Fruit fly (Drosophila melanogaster) whole organism, embryonic: ENCODE results near the gene Gmppb.
A peak's percentile ranks its signal among the peaks of the same experiment; 100 is the strongest.

Experiments used
- Asciz ChIP-seq: fragments of 200-800 bp; sonication (Bioruptor generic); optimal IDR thresholded peaks from 2 replicates; lab custom pipeline; 2017; ENCODE audit warnings: missing biosample characterization, mild to moderate bottlenecking, missing genetic modification characterization, missing genetic modification reagents
- CG10321 ChIP-seq: fragments of 200-800 bp; sonication (Bioruptor generic); IDR thresholded peaks from 2 replicates; pipeline ENCODE4 v1.3.6; 2022; ENCODE audit warnings: missing biosample characterization, missing genetic modification characterization
- CG11093 ChIP-seq: fragments of 200-800 bp; sonication (Bioruptor generic); IDR thresholded peaks from 3 replicates; pipeline ENCODE4 v1.3.6; 2022; ENCODE audit warnings: missing biosample characterization, missing genetic modification characterization
- CG13894 ChIP-seq: fragments of 200-800 bp; sonication (Bioruptor generic); optimal IDR thresholded peaks from 3 replicates; lab custom pipeline; 2018; ENCODE audit warnings: missing biosample characterization, mild to moderate bottlenecking, missing genetic modification characterization, moderate library complexity
- CG15269 ChIP-seq: fragments of 200-800 bp; sonication (Bioruptor generic); optimal IDR thresholded peaks from 2 replicates; lab custom pipeline; 2018; ENCODE audit warnings: missing biosample characterization, mild to moderate bottlenecking, missing genetic modification characterization, moderate library complexity
- CG15514 ChIP-seq: fragments of 200-800 bp; sonication (Bioruptor generic); optimal IDR thresholded peaks from 3 replicates; lab custom pipeline; 2017; ENCODE audit warnings: missing biosample characterization, missing genetic modification characterization, mild to moderate bottlenecking, moderate library complexity, missing genetic modification reagents
- CG16813 ChIP-seq: fragments of 200-800 bp; sonication (Bioruptor generic); IDR thresholded peaks from 3 replicates; pipeline ENCODE4 v1.3.6; 2022; ENCODE audit warnings: missing biosample characterization, missing genetic modification characterization; ENCODE audit not compliant: partially characterized antibody
- CG17385 ChIP-seq: fragments of 200-800 bp; sonication (Bioruptor generic); optimal IDR thresholded peaks from 3 replicates; lab custom pipeline; 2018; ENCODE audit warnings: missing biosample characterization, mild to moderate bottlenecking, missing genetic modification characterization
- CG17612 ChIP-seq: fragments of 200-800 bp; sonication (Bioruptor generic); IDR thresholded peaks from 2 replicates; pipeline ENCODE4 v1.3.6; 2022; ENCODE audit warnings: missing biosample characterization, missing genetic modification characterization
- CG2129 ChIP-seq: fragments of 200-800 bp; sonication (Bioruptor generic); IDR thresholded peaks from 2 replicates; pipeline ENCODE4 v1.3.6; 2022; ENCODE audit warnings: missing biosample characterization, missing genetic modification characterization; ENCODE audit not compliant: partially characterized antibody
- CG34422 ChIP-seq: fragments of 200-800 bp; sonication (Bioruptor generic); IDR thresholded peaks from 3 replicates; pipeline ENCODE4 v1.3.6; 2022; ENCODE audit warnings: missing biosample characterization, missing genetic modification characterization
- CG6689 ChIP-seq: fragments of 200-800 bp; sonication (Bioruptor generic); IDR thresholded peaks from 2 replicates; pipeline ENCODE4 v1.3.6; 2022; ENCODE audit warnings: missing biosample characterization, missing genetic modification characterization
- CG7357 ChIP-seq: fragments of 200-800 bp; sonication (Bioruptor generic); IDR thresholded peaks from 3 replicates; pipeline ENCODE4 v1.3.6; 2022; ENCODE audit warnings: missing biosample characterization, missing genetic modification characterization
- CG9797 ChIP-seq: fragments of 200-800 bp; sonication (Bioruptor generic); optimal IDR thresholded peaks from 3 replicates; lab custom pipeline; 2018; ENCODE audit warnings: missing biosample characterization, mild to moderate bottlenecking, missing genetic modification characterization
- E2f2 ChIP-seq: fragments of 200-800 bp; sonication (Bioruptor generic); IDR thresholded peaks from 2 replicates; pipeline ENCODE4 v1.3.6; 2022; ENCODE audit warnings: missing biosample characterization, missing genetic modification characterization
- Eip74EF ChIP-seq, 2 experiments: fragments of 200-800 bp in 1 of 2; fragments of >200 bp in 1 of 2; sonication (Bioruptor generic) in 1 of 2; optimal IDR thresholded peaks; 2 replicates each; lab custom pipeline; 2017 to 2019; ENCODE audit warnings: missing biosample characterization in 2 of 2, missing genetic modification characterization in 2 of 2, mild to moderate bottlenecking in 1 of 2, moderate library complexity in 1 of 2
- HHEX ChIP-seq: fragments of 200-800 bp; sonication (Bioruptor generic); optimal IDR thresholded peaks from 3 replicates; lab custom pipeline; 2017; ENCODE audit warnings: missing biosample characterization, mild to moderate bottlenecking, missing genetic modification characterization, missing genetic modification reagents
- Kr ChIP-seq: fragments of 200-800 bp; sonication (Bioruptor generic); optimal IDR thresholded peaks from 2 replicates; lab custom pipeline; 2017; ENCODE audit warnings: missing biosample characterization, mild to moderate bottlenecking, missing genetic modification characterization
- Lhr ChIP-seq: fragments of 200-800 bp; sonication (Bioruptor generic); optimal IDR thresholded peaks from 3 replicates; lab custom pipeline; 2017; ENCODE audit warnings: mild to moderate bottlenecking, missing biosample characterization, missing genetic modification reagents, missing genetic modification characterization
- Mrtf ChIP-seq: fragments of 200-800 bp; sonication (Bioruptor generic); IDR thresholded peaks from 3 replicates; pipeline ENCODE4 v1.3.6; 2022; ENCODE audit warnings: missing biosample characterization, missing genetic modification characterization
- Neu2 ChIP-seq: fragments of 200-800 bp; sonication (Bioruptor generic); optimal IDR thresholded peaks from 3 replicates; lab custom pipeline; 2016; ENCODE audit warnings: missing biosample characterization, missing genetic modification characterization, borderline replicate concordance
- NfI ChIP-seq: fragments of 200-800 bp; sonication (Bioruptor generic); optimal IDR thresholded peaks from 3 replicates; lab custom pipeline; 2018; ENCODE audit warnings: missing biosample characterization, mild to moderate bottlenecking, missing genetic modification characterization, moderate library complexity
- Optix ChIP-seq: fragments of 200-800 bp; sonication (Bioruptor generic); IDR thresholded peaks from 3 replicates; pipeline ENCODE4 v1.3.6; 2022; ENCODE audit warnings: missing biosample characterization, missing genetic modification characterization
- Pdp1 ChIP-seq, 2 experiments: fragments of 200-800 bp; sonication (Bioruptor generic); optimal IDR thresholded peaks; 3 replicates each; lab custom pipeline; 2016; ENCODE audit warnings: missing biosample characterization in 2 of 2, missing genetic modification characterization in 2 of 2, mild to moderate bottlenecking in 1 of 2, moderate library complexity in 1 of 2
- Rx ChIP-seq: fragments of 200-800 bp; sonication (Bioruptor generic); IDR thresholded peaks from 2 replicates; pipeline ENCODE4 v1.3.6; 2022; ENCODE audit warnings: missing biosample characterization, missing genetic modification characterization
- Sox100B ChIP-seq: fragments of 200-800 bp; sonication (Bioruptor generic); optimal IDR thresholded peaks from 3 replicates; lab custom pipeline; 2018; ENCODE audit warnings: missing biosample characterization, mild to moderate bottlenecking, missing genetic modification characterization
- bcd ChIP-seq: fragments of 200-800 bp; sonication (Bioruptor generic); optimal IDR thresholded peaks from 2 replicates; lab custom pipeline; 2017; ENCODE audit warnings: missing biosample characterization, mild to moderate bottlenecking, missing genetic modification characterization
- cad ChIP-seq: fragments of >200 bp; optimal IDR thresholded peaks from 2 replicates; lab custom pipeline; 2017; ENCODE audit warnings: missing biosample characterization, missing genetic modification characterization
- caup ChIP-seq: fragments of 200-800 bp; sonication (Bioruptor generic); optimal IDR thresholded peaks from 3 replicates; lab custom pipeline; 2017; ENCODE audit warnings: missing biosample characterization, mild to moderate bottlenecking, missing genetic modification characterization, moderate library complexity; ENCODE audit not compliant: severe bottlenecking
- chif ChIP-seq, 2 experiments: fragments of 200-800 bp; sonication (Bioruptor generic); optimal IDR thresholded peaks; 3 replicates each; lab custom pipeline; 2016; ENCODE audit warnings: missing biosample characterization in 2 of 2, missing genetic modification characterization in 2 of 2
- dmrt11E ChIP-seq: fragments of 200-800 bp; sonication (Bioruptor generic); optimal IDR thresholded peaks from 3 replicates; lab custom pipeline; 2018; ENCODE audit warnings: missing biosample characterization, mild to moderate bottlenecking, missing genetic modification characterization, moderate library complexity
- dpn ChIP-seq, 2 experiments: fragments of 200-800 bp; sonication (Bioruptor generic); optimal IDR thresholded peaks; 3 replicates each; lab custom pipeline; 2016; ENCODE audit warnings: missing biosample characterization in 2 of 2, missing genetic modification characterization in 2 of 2
- dysf ChIP-seq: fragments of 200-800 bp; sonication (Bioruptor generic); IDR thresholded peaks from 3 replicates; pipeline ENCODE4 v1.3.6; 2022; ENCODE audit warnings: missing biosample characterization, missing genetic modification characterization
- fd3F ChIP-seq: fragments of 200-800 bp; sonication (Bioruptor generic); optimal IDR thresholded peaks from 2 replicates; lab custom pipeline; 2018; ENCODE audit warnings: missing biosample characterization, mild to moderate bottlenecking, missing genetic modification characterization, moderate library complexity
- fd64A ChIP-seq: fragments of 200-800 bp; sonication (Bioruptor generic); optimal IDR thresholded peaks from 3 replicates; lab custom pipeline; 2018; ENCODE audit warnings: missing biosample characterization, mild to moderate bottlenecking, missing genetic modification characterization
- ftz-f1 ChIP-seq: fragments of 200-800 bp; sonication (Bioruptor generic); optimal IDR thresholded peaks from 2 replicates; lab custom pipeline; 2016; ENCODE audit warnings: missing biosample characterization, missing genetic modification characterization
- hbn ChIP-seq: fragments of 200-800 bp; sonication (Bioruptor generic); IDR thresholded peaks from 2 replicates; pipeline ENCODE4 v1.3.6; 2022; ENCODE audit warnings: missing biosample characterization, missing genetic modification characterization; ENCODE audit not compliant: partially characterized antibody
- ken ChIP-seq: fragments of 200-800 bp; sonication (Bioruptor generic); IDR thresholded peaks from 3 replicates; pipeline ENCODE4 v1.3.6; 2022; ENCODE audit warnings: missing biosample characterization, missing genetic modification characterization
- mam ChIP-seq: fragments of 200-800 bp; sonication (Bioruptor generic); optimal IDR thresholded peaks from 3 replicates; lab custom pipeline; 2016; ENCODE audit warnings: missing biosample characterization, missing genetic modification characterization
- odd ChIP-seq: fragments of 200-800 bp; sonication (Bioruptor generic); optimal IDR thresholded peaks from 2 replicates; lab custom pipeline; 2017; ENCODE audit warnings: missing biosample characterization, mild to moderate bottlenecking, missing genetic modification characterization
- otp ChIP-seq: fragments of 200-800 bp; sonication (Bioruptor generic); IDR thresholded peaks from 3 replicates; pipeline ENCODE4, ENCODE4 v1.3.6; 2022; ENCODE audit warnings: missing biosample characterization, missing genetic modification characterization
- pita ChIP-seq: fragments of 200-800 bp; sonication (Bioruptor generic); optimal IDR thresholded peaks from 2 replicates; lab custom pipeline; 2017; ENCODE audit warnings: missing biosample characterization, mild to moderate bottlenecking, missing genetic modification characterization
- psq ChIP-seq: fragments of 200-800 bp; sonication (Bioruptor generic); optimal IDR thresholded peaks from 2 replicates; lab custom pipeline; 2017; ENCODE audit warnings: missing biosample characterization, missing genetic modification characterization
- ranshi ChIP-seq: fragments of 200-800 bp; sonication (Bioruptor generic); IDR thresholded peaks from 2 replicates; pipeline ENCODE4 v1.3.6; 2022; ENCODE audit warnings: missing biosample characterization, missing genetic modification characterization
- sd ChIP-seq: fragments of 200-800 bp; sonication (Bioruptor generic); optimal IDR thresholded peaks from 3 replicates; lab custom pipeline; 2018; ENCODE audit warnings: missing biosample characterization, mild to moderate bottlenecking, missing genetic modification characterization, moderate library complexity
- sens ChIP-seq: fragments of 200-800 bp; sonication (Bioruptor generic); peaks from one replicate; lab custom pipeline; 2016; ENCODE audit warnings: missing biosample characterization, missing genetic modification characterization
- shn ChIP-seq: fragments of 200-800 bp; sonication (Bioruptor generic); optimal IDR thresholded peaks from 3 replicates; lab custom pipeline; 2016; ENCODE audit warnings: missing biosample characterization, missing genetic modification characterization
- stc ChIP-seq: fragments of 200-800 bp; sonication (Bioruptor generic); IDR thresholded peaks from 2 replicates; pipeline ENCODE4 v1.3.6; 2022; ENCODE audit warnings: missing biosample characterization, missing genetic modification characterization
- tin ChIP-seq: fragments of 200-800 bp; sonication (Bioruptor generic); optimal IDR thresholded peaks from 3 replicates; lab custom pipeline; 2016; ENCODE audit warnings: missing biosample characterization, missing genetic modification characterization
- toy ChIP-seq: fragments of 200-800 bp; sonication (Bioruptor generic); IDR thresholded peaks from 2 replicates; pipeline ENCODE4 v1.3.6; 2022; ENCODE audit warnings: missing biosample characterization, missing genetic modification characterization

The Gmppb gene

DNA sequence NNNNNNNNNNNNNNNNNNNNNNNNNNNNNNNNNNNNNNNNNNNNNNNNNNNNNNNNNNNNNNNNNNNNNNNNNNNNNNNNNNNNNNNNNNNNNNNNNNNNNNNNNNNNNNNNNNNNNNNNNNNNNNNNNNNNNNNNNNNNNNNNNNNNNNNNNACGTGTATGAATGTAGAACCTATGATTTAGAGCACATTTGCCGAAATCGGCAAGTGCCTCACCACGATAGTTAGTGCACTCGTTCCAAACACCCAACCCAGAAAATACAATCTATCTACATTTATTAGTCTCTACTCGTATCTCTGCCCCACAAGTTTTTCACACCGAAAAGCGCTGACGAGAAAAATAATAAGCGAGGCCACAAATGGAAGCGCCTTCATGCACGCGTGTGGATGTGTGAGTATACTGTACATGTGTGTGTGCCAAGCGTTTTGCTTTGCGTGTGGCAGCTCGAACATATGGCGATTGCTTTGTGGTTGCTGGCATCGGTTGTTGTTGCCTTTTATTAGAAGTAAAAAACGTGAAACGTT, 7.1 kb upstream of the Gmppb start (continued):
- peak; percentile 30 for TF ChIP-seq CG15269 (tag; lab: Kevin White, UChicago)
- peak; percentile 68 for TF ChIP-seq ftz-f1 (GFP tag; lab: Kevin White, UChicago)
- TF ChIP-seq CG34422: no peak
- no peak for TF ChIP-seq CG15514
- TF ChIP-seq tin (GFP tag; lab: Kevin White, UChicago): no peak
- no peak for TF ChIP-seq CG9797 (GFP tag; lab: Kevin White, UChicago)
- TF ChIP-seq CG2129 (GFP tag; lab: Robert Waterston, UW): no peak
- TF ChIP-seq fd3F (GFP tag; lab: Kevin White, UChicago): no peak
- TF ChIP-seq CG17385 (GFP tag; lab: Kevin White, UChicago): peak; percentile 13
- TF ChIP-seq Optix (GFP tag; lab: Robert Waterston, UW): no peak
- TF ChIP-seq otp: no peak
- TF ChIP-seq stc (GFP tag; lab: Robert Waterston, UW): peak; percentile 5; the same call in 1 of the 2 replicates
- no peak for TF ChIP-seq dmrt11E (tag; lab: Kevin White, UChicago)
- no peak for TF ChIP-seq CG17612 (GFP tag; lab: Robert Waterston, UW)
- no peak for TF ChIP-seq psq (GFP tag; lab: Kevin White, UChicago)
- 0 out of 2 replicates have a peak, but pooled peaks have one; percentile 6 for TF ChIP-seq Rx (GFP tag; lab: Robert Waterston, UW)
- TF ChIP-seq CG16813 (GFP tag; lab: Robert Waterston, UW): peak; percentile 24; the same call in 1 of the 3 replicates
- no peak for TF ChIP-seq Mrtf (GFP tag; lab: Robert Waterston, UW)
- no peak for TF ChIP-seq E2f2
- peak; percentile 24; the same call in 1 of the 3 replicates for TF ChIP-seq dysf
- TF ChIP-seq toy: no peak
- TF ChIP-seq odd (GFP tag; lab: Kevin White, UChicago): no peak
- TF ChIP-seq Eip74EF (GFP tag; optimal IDR thresholded peaks at IDR 0.05; lab: Kevin White, UChicago): no peak
- TF ChIP-seq CG13894 (tag; lab: Kevin White, UChicago): no peak
- peak; percentile 68 for TF ChIP-seq sens (GFP tag; lab: Kevin White, UChicago)
- TF ChIP-seq Pdp1 (GFP tag; optimal IDR thresholded peaks at IDR 0.05; lab: Kevin White, UChicago): no peak
- no peak for TF ChIP-seq ken (GFP tag; lab: Robert Waterston, UW)
- peak; percentile 34; the same call in 1 of the 2 replicates for TF ChIP-seq CG6689
- no peak for TF ChIP-seq Kr (GFP tag; lab: Kevin White, UChicago)
- TF ChIP-seq mam (GFP tag; lab: Kevin White, UChicago): no peak
- TF ChIP-seq Asciz: no peak
- TF ChIP-seq bcd: no peak
- no peak for TF ChIP-seq cad (GFP tag; lab: Kevin White, UChicago)
- TF ChIP-seq Sox100B: no peak
- no peak for TF ChIP-seq fd64A (GFP tag; lab: Kevin White, UChicago)
- no peak for TF ChIP-seq pita (GFP tag; lab: Kevin White, UChicago)
- TF ChIP-seq Neu2 (GFP tag; lab: Kevin White, UChicago): no peak
- TF ChIP-seq sd (tag; lab: Kevin White, UChicago): no peak
- TF ChIP-seq dpn (GFP tag; optimal IDR thresholded peaks at IDR 0.05; lab: Kevin White, UChicago): peak in 1 of 2 experiments; percentile 4
- TF ChIP-seq caup (GFP tag; lab: Kevin White, UChicago): no peak
- no peak for TF ChIP-seq ranshi (GFP tag; lab: Robert Waterston, UW)
- no peak for TF ChIP-seq hbn (GFP tag; lab: Robert Waterston, UW)
- TF ChIP-seq shn (GFP tag; lab: Kevin White, UChicago): no peak
- no peak for TF ChIP-seq CG11093 (GFP tag; lab: Robert Waterston, UW)
- TF ChIP-seq CG10321 (GFP tag; lab: Robert Waterston, UW): no peak
- TF ChIP-seq CG7357 (GFP tag; lab: Robert Waterston, UW): 0 out of 3 replicates have a peak, but pooled peaks have one; percentile 17
- no peak for TF ChIP-seq chif (GFP tag; optimal IDR thresholded peaks at IDR 0.05; lab: Kevin White, UChicago)
- TF ChIP-seq NfI (GFP tag; lab: Kevin White, UChicago): peak; percentile 39
- no peak for TF ChIP-seq HHEX
- no peak for TF ChIP-seq Lhr (GFP tag; lab: Kevin White, UChicago)
